Worm (Caenorhabditis elegans) whole organism, L2 larva: ENCODE data around the gene abch-1.

ENCODE experiments used
- C34F6.9 ChIP-seq: fragments of 150-350 bp; optimal IDR thresholded peaks from 2 replicates; lab custom pipeline; 2014; ENCODE audit warnings: missing biosample characterization, missing genetic modification characterization
- F13H6.1 ChIP-seq: sonication (generic microtip); optimal IDR thresholded peaks from 2 replicates; lab custom pipeline; 2016; ENCODE audit warnings: missing genetic modification characterization, missing compliant biosample characterization
- R02D3.7 ChIP-seq: fragments of 150-350 bp; optimal IDR thresholded peaks from 2 replicates; lab custom pipeline; 2014; ENCODE audit warnings: missing biosample characterization, missing genetic modification characterization
- alr-1 ChIP-seq: fragments of 150-350 bp; optimal IDR thresholded peaks from 2 replicates; lab custom pipeline; 2014; ENCODE audit warnings: missing biosample characterization, missing genetic modification characterization
- ama-1 ChIP-seq: fragments of 150-350 bp; optimal IDR thresholded peaks from 2 replicates; lab custom pipeline; 2018; ENCODE audit warnings: inconsistent platforms
- ceh-16 ChIP-seq: fragments of 150-350 bp; optimal IDR thresholded peaks from 2 replicates; lab custom pipeline; 2014; ENCODE audit warnings: missing biosample characterization, missing genetic modification characterization
- dmd-4 ChIP-seq: sonication (generic microtip); optimal IDR thresholded peaks from 2 replicates; lab custom pipeline; 2017; ENCODE audit warnings: missing biosample characterization, missing genetic modification characterization
- egl-27 ChIP-seq: sonication (generic microtip); optimal IDR thresholded peaks from 3 replicates; lab custom pipeline; 2017; ENCODE audit warnings: missing biosample characterization, missing genetic modification reagents, missing genetic modification characterization
- elt-1 ChIP-seq: fragments of 150-350 bp; optimal IDR thresholded peaks from 2 replicates; lab custom pipeline; 2014; ENCODE audit warnings: missing biosample characterization, missing genetic modification characterization
- elt-3 ChIP-seq: sonication (generic microtip); optimal IDR thresholded peaks from 2 replicates; lab custom pipeline; 2017; ENCODE audit warnings: missing biosample characterization, missing genetic modification characterization
- fos-1 ChIP-seq: fragments of 150-350 bp; optimal IDR thresholded peaks from 2 replicates; lab custom pipeline; 2014; ENCODE audit warnings: missing biosample characterization, missing genetic modification characterization
- lin-11 ChIP-seq: fragments of 150-350 bp; sonication (generic microtip); optimal IDR thresholded peaks from 2 replicates; lab custom pipeline; 2014; ENCODE audit warnings: missing biosample characterization, missing genetic modification characterization, inconsistent platforms, mixed read lengths
- lin-13 ChIP-seq: fragments of 150-350 bp; optimal IDR thresholded peaks from 2 replicates; lab custom pipeline; 2014; ENCODE audit warnings: missing biosample characterization, missing genetic modification reagents, missing genetic modification characterization
- lin-39 ChIP-seq: fragments of 150-350 bp; optimal IDR thresholded peaks from 2 replicates; lab custom pipeline; 2014; ENCODE audit warnings: missing biosample characterization, missing genetic modification reagents, missing genetic modification characterization
- lsy-2 ChIP-seq, 2 experiments: fragments of 150-350 bp in 1 of 2; sonication (generic microtip) in 1 of 2; optimal IDR thresholded peaks; 2 replicates each; lab custom pipeline; 2014 to 2017; ENCODE audit warnings: missing biosample characterization in 2 of 2, missing genetic modification characterization in 2 of 2
- mab-5 ChIP-seq: fragments of 150-350 bp; optimal IDR thresholded peaks from 2 replicates; lab custom pipeline; 2014; ENCODE audit warnings: missing biosample characterization, missing genetic modification characterization
- mbf-1 ChIP-seq: sonication (generic microtip); optimal IDR thresholded peaks from 2 replicates; lab custom pipeline; 2017; ENCODE audit warnings: missing biosample characterization, missing genetic modification characterization
- mdl-1 ChIP-seq, 2 experiments: fragments of 150-350 bp in 1 of 2; sonication (generic microtip) in 1 of 2; optimal IDR thresholded peaks; 2 replicates each; lab custom pipeline; 2017; ENCODE audit warnings: missing biosample characterization in 2 of 2, missing genetic modification characterization in 2 of 2
- nhr-11 ChIP-seq: fragments of 150-350 bp; optimal IDR thresholded peaks from 2 replicates; lab custom pipeline; 2014; ENCODE audit warnings: missing biosample characterization, missing genetic modification characterization
- nhr-12 ChIP-seq: fragments of 150-350 bp; optimal IDR thresholded peaks from 2 replicates; lab custom pipeline; 2014; ENCODE audit warnings: missing biosample characterization, missing genetic modification characterization
- nhr-129 ChIP-seq: fragments of 150-350 bp; optimal IDR thresholded peaks from 2 replicates; lab custom pipeline; 2014; ENCODE audit warnings: missing biosample characterization, missing genetic modification characterization
- nhr-21 ChIP-seq: fragments of 150-350 bp; optimal IDR thresholded peaks from 2 replicates; lab custom pipeline; 2014; ENCODE audit warnings: missing biosample characterization, missing genetic modification characterization
- nhr-23 ChIP-seq: fragments of 150-350 bp; optimal IDR thresholded peaks from 2 replicates; lab custom pipeline; 2014; ENCODE audit warnings: missing biosample characterization, missing genetic modification reagents, missing genetic modification characterization
- nhr-25 ChIP-seq: fragments of 150-350 bp; sonication (generic microtip); optimal IDR thresholded peaks from 3 replicates; lab custom pipeline; 2014; ENCODE audit warnings: missing biosample characterization, missing genetic modification characterization
- nhr-6 ChIP-seq: fragments of 150-350 bp; optimal IDR thresholded peaks from 2 replicates; lab custom pipeline; 2014; ENCODE audit warnings: missing biosample characterization, missing genetic modification characterization
- nhr-77 ChIP-seq: fragments of 150-350 bp; optimal IDR thresholded peaks from 2 replicates; lab custom pipeline; 2014; ENCODE audit warnings: missing biosample characterization, missing genetic modification characterization
- peb-1 ChIP-seq: fragments of 150-350 bp; optimal IDR thresholded peaks from 2 replicates; lab custom pipeline; 2014; ENCODE audit warnings: missing biosample characterization, missing genetic modification characterization
- sem-4 ChIP-seq: fragments of 150-350 bp; optimal IDR thresholded peaks from 2 replicates; lab custom pipeline; 2014; ENCODE audit warnings: missing biosample characterization, missing genetic modification reagents, missing genetic modification characterization
- skn-1 ChIP-seq: sonication (generic microtip); optimal IDR thresholded peaks from 2 replicates; lab custom pipeline; 2017; ENCODE audit warnings: missing biosample characterization, missing genetic modification characterization
- sma-3 ChIP-seq: sonication (generic microtip); optimal IDR thresholded peaks from 2 replicates; lab custom pipeline; 2016; ENCODE audit warnings: missing genetic modification reagents, missing genetic modification characterization, missing compliant biosample characterization
- sma-9 ChIP-seq, 2 experiments: fragments of 150-350 bp in 1 of 2; sonication (generic microtip) in 1 of 2; optimal IDR thresholded peaks; 2 replicates each; lab custom pipeline; 2014 to 2016; ENCODE audit warnings: missing genetic modification characterization in 2 of 2, mild to moderate bottlenecking in 1 of 2, missing biosample characterization in 1 of 2, missing compliant biosample characterization in 1 of 2, missing genetic modification reagents in 1 of 2, moderate library complexity in 1 of 2
- snpc-4 ChIP-seq: fragments of 150-350 bp; optimal IDR thresholded peaks from 2 replicates; lab custom pipeline; 2014; ENCODE audit warnings: missing biosample characterization, missing genetic modification characterization
- unc-39 ChIP-seq: fragments of 150-350 bp; optimal IDR thresholded peaks from 2 replicates; lab custom pipeline; 2014; ENCODE audit warnings: missing biosample characterization, missing genetic modification characterization
- unc-55 ChIP-seq: fragments of 150-350 bp; sonication (generic microtip); optimal IDR thresholded peaks from 3 replicates; lab custom pipeline; 2014; ENCODE audit warnings: missing biosample characterization, missing genetic modification reagents, missing genetic modification characterization
- unc-62 ChIP-seq: fragments of 150-350 bp; optimal IDR thresholded peaks from 2 replicates; lab custom pipeline; 2014; ENCODE audit warnings: missing biosample characterization, missing genetic modification reagents, missing genetic modification characterization

The abch-1 gene

ce11 chrII:6531940-6532339, 513 bp upstream of the abch-1 start, which contains the start of gene abcx-1:
Gene abcx-1 (plus strand): TSS chrII:6532163.
- TF ChIP-seq nhr-129 (tag; lab: Kevin White, UChicago) (no peak), lin-13 (GFP tag; lab: Kevin White, UChicago) (no peak), lsy-2 (tag; optimal IDR thresholded peaks at IDR 0.05; lab: Kevin White, UChicago) (no peak), mab-5 (tag; lab: Kevin White, UChicago) (no peak), R02D3.7 (tag; lab: Kevin White, UChicago) (no peak), skn-1 (tag; lab: Kevin White, UChicago) (no peak), elt-1 (tag; lab: Kevin White, UChicago) (no peak), fos-1 (tag; lab: Kevin White, UChicago) (no peak), lin-39 (tag; lab: Kevin White, UChicago) (no peak), ama-1 (lab: Kevin White, UChicago) (no peak), mbf-1 (tag; lab: Kevin White, UChicago) (no peak), sma-3 (no peak), peb-1 (tag; lab: Kevin White, UChicago) (no peak), unc-39 (tag; lab: Kevin White, UChicago) (no peak), ceh-16 (tag; lab: Kevin White, UChicago) (no peak), sem-4 (tag; lab: Kevin White, UChicago) (no peak)

ce11 chrII:6528629-6529028, 2.8 kb downstream of the abch-1 start, which contains the start of gene C56E6.4:
Gene C56E6.4 (minus strand): TSS chrII:6528729.
- TF ChIP-seq dmd-4 (tag; lab: Kevin White, UChicago): no peak
- no peak for TF ChIP-seq lin-11 (tag; lab: Kevin White, UChicago)
- TF ChIP-seq mdl-1 (tag; optimal IDR thresholded peaks at IDR 0.05; lab: Kevin White, UChicago): no peak
- no peak for TF ChIP-seq lin-39 (tag; lab: Kevin White, UChicago)
- TF ChIP-seq nhr-23 (tag; lab: Kevin White, UChicago): no peak
- TF ChIP-seq elt-3 (tag; lab: Kevin White, UChicago): no peak

- TF ChIP-seq egl-27 (tag; lab: Kevin White, UChicago) (no peak), unc-55 (GFP tag; lab: Kevin White, UChicago) (no peak), mdl-1 (tag; optimal IDR thresholded peaks at IDR 0.05; lab: Kevin White, UChicago) (no peak), nhr-25 (tag; lab: Kevin White, UChicago) (no peak), nhr-6 (tag; lab: Kevin White, UChicago) (no peak), elt-3 (tag; lab: Kevin White, UChicago) (no peak), unc-39 (tag; lab: Kevin White, UChicago) (no peak), snpc-4 (tag; lab: Kevin White, UChicago) (no peak), alr-1 (tag; lab: Kevin White, UChicago) (no peak), skn-1 (tag; lab: Kevin White, UChicago) (no peak), C34F6.9 (tag; lab: Kevin White, UChicago) (no peak), lin-39 (tag; lab: Kevin White, UChicago) (no peak), fos-1 (tag; lab: Kevin White, UChicago) (no peak), nhr-23 (tag; lab: Kevin White, UChicago) (no peak), nhr-11 (tag; lab: Kevin White, UChicago) (no peak), sma-9 (GFP tag; optimal IDR thresholded peaks at IDR 0.05; lab: Kevin White, UChicago) (no peak), sma-9 (tag; optimal IDR thresholded peaks at IDR 0.05; lab: Kevin White, UChicago) (no peak), mab-5 (tag; lab: Kevin White, UChicago) (no peak)
Observed at ce11 chrII:6526136-6526684, 5.2 kb downstream of the abch-1 start.

- TF ChIP-seq fos-1 (tag; lab: Kevin White, UChicago) (peak; percentile 16), sem-4 (tag; lab: Kevin White, UChicago) (no peak), lin-39 (tag; lab: Kevin White, UChicago) (no peak), ama-1 (lab: Kevin White, UChicago) (no peak)
Observed at ce11 chrII:6524501-6524977, 6.9 kb downstream of the abch-1 start, which contains the start of gene C56E6.2. Gene C56E6.2 (plus strand): TSS chrII:6524927.

- TF ChIP-seq nhr-77 (tag; lab: Kevin White, UChicago) (no peak), nhr-12 (tag; lab: Kevin White, UChicago) (no peak), skn-1 (tag; lab: Kevin White, UChicago) (no peak), peb-1 (tag; lab: Kevin White, UChicago) (no peak), unc-55 (GFP tag; lab: Kevin White, UChicago) (no peak), nhr-23 (tag; lab: Kevin White, UChicago) (no peak), unc-62 (no peak), nhr-11 (tag; lab: Kevin White, UChicago) (no peak), nhr-21 (tag; lab: Kevin White, UChicago) (no peak), dmd-4 (tag; lab: Kevin White, UChicago) (no peak), F13H6.1 (no peak), mab-5 (tag; lab: Kevin White, UChicago) (no peak)
Observed at ce11 chrII:6523940-6524339, 7.5 kb downstream of the abch-1 start.
